Worm (Caenorhabditis elegans): ENCODE data around the gene H32C10.1.

ce11 chrIV:5937106-5937505, 3.0 kb downstream of the H32C10.1 start:
- TF ChIP-seq snpc-4 (GFP tag; optimal IDR thresholded peaks at IDR 0.05) = no peak
- peak in 1 of 4 experiments; percentile 62 for TF ChIP-seq snpc-4 (tag; optimal IDR thresholded peaks at IDR 0.05)
- TF ChIP-seq aptf-2 (GFP tag; conservative IDR thresholded peaks at IDR 0.05) = no peak
- no peak for TF ChIP-seq ama-1 (optimal IDR thresholded peaks at IDR 0.05)
- no peak for TF ChIP-seq ama-1 (GFP tag; optimal IDR thresholded peaks at IDR 0.05)
- no peak for TF ChIP-seq die-1 (tag; optimal IDR thresholded peaks at IDR 0.05)
- TF ChIP-seq unc-130 (GFP tag; optimal IDR thresholded peaks at IDR 0.05) = no peak
- TF ChIP-seq F57A8.1 (GFP tag; optimal IDR thresholded peaks at IDR 0.05) = no peak
- no peak for TF ChIP-seq F33H1.4 (GFP tag; IDR thresholded peaks at IDR 0.05)
- no peak for TF ChIP-seq nhr-80 (tag; optimal IDR thresholded peaks at IDR 0.05)
- no peak for TF ChIP-seq unc-62 (GFP tag; optimal IDR thresholded peaks at IDR 0.05)
- no peak for TF ChIP-seq somi-1 (GFP tag; optimal IDR thresholded peaks at IDR 0.05)
- no peak for TF ChIP-seq B0261.1 (tag; optimal IDR thresholded peaks at IDR 0.05)
- no peak for TF ChIP-seq aptf-3 (GFP tag; IDR thresholded peaks at IDR 0.05)

All from whole organism, young adult.